Worm (Caenorhabditis elegans) whole organism, young adult: ENCODE results near the gene nse-4.

Experiments
- C06A6.2 ChIP-seq: fragments of 200-800 bp; sonication (Bioruptor generic); conservative IDR thresholded peaks from 2 replicates; pipeline ENCODE4 v1.3.6; 2022; ENCODE audit warnings: missing genetic modification characterization, missing compliant biosample characterization
- C17E4.6 ChIP-seq: fragments of 200-800 bp; sonication (Bioruptor generic); IDR thresholded peaks from 2 replicates; pipeline ENCODE4 v1.3.6; 2022; ENCODE audit warnings: missing genetic modification reagents, missing genetic modification characterization, missing compliant biosample characterization
- K11D2.4 ChIP-seq: fragments of 200-800 bp; sonication (Bioruptor generic); IDR thresholded peaks from 2 replicates; pipeline ENCODE4 v1.3.6; 2022; ENCODE audit warnings: missing genetic modification reagents, missing genetic modification characterization, missing compliant biosample characterization
- K12H6.12 ChIP-seq: fragments of 200-800 bp; sonication (Bioruptor generic); optimal IDR thresholded peaks from 2 replicates; lab custom pipeline; 2018; ENCODE audit warnings: mild to moderate bottlenecking, missing genetic modification characterization, missing compliant biosample characterization
- Y53F4B.3 ChIP-seq: fragments of 200-800 bp; sonication (Bioruptor generic); IDR thresholded peaks from 2 replicates; pipeline ENCODE4 v1.3.6; 2022; ENCODE audit warnings: missing genetic modification reagents, missing genetic modification characterization, missing compliant biosample characterization
- Y56A3A.18 ChIP-seq: fragments of 200-800 bp; sonication (Bioruptor generic); IDR thresholded peaks from 2 replicates; pipeline ENCODE4 v1.3.6; 2022; ENCODE audit warnings: missing genetic modification reagents, missing genetic modification characterization, missing compliant biosample characterization
- Y67H2A.10 ChIP-seq: fragments of 200-800 bp; sonication (Bioruptor generic); conservative IDR thresholded peaks from 2 replicates; pipeline ENCODE4 v1.3.6; 2022; ENCODE audit warnings: missing genetic modification reagents, missing genetic modification characterization, missing compliant biosample characterization
- ZK185.1 ChIP-seq: sonication (generic microtip); optimal IDR thresholded peaks from 2 replicates; lab custom pipeline; 2016; ENCODE audit warnings: mild to moderate bottlenecking, missing genetic modification characterization, missing compliant biosample characterization; ENCODE audit not compliant: poor library complexity, severe bottlenecking
- akir-1 ChIP-seq: fragments of 200-800 bp; sonication (Bioruptor generic); optimal IDR thresholded peaks from 2 replicates; lab custom pipeline; 2018; ENCODE audit warnings: mild to moderate bottlenecking, missing genetic modification characterization, moderate library complexity, missing compliant biosample characterization
- athp-1 ChIP-seq: sonication (generic microtip); optimal IDR thresholded peaks from 2 replicates; lab custom pipeline; 2017; ENCODE audit warnings: mild to moderate bottlenecking, missing genetic modification characterization, missing compliant biosample characterization
- attf-3 ChIP-seq: fragments of 200-800 bp; sonication (Bioruptor generic); conservative IDR thresholded peaks from 2 replicates; pipeline ENCODE4 v1.3.6; 2022; ENCODE audit warnings: missing genetic modification reagents, missing genetic modification characterization, missing compliant biosample characterization
- bed-2 ChIP-seq: fragments of 200-800 bp; sonication (Bioruptor generic); IDR thresholded peaks from 2 replicates; pipeline ENCODE4 v1.3.6; 2022; ENCODE audit warnings: missing genetic modification reagents, missing genetic modification characterization, missing compliant biosample characterization
- cebp-1 ChIP-seq, 2 experiments: fragments of 200-800 bp in 1 of 2; sonication (Bioruptor generic) in 1 of 2; sonication (generic microtip) in 1 of 2; IDR thresholded peaks in 1 of 2; optimal IDR thresholded peaks in 1 of 2; 2 replicates each; pipeline versions ENCODE4 v1.3.6 to Lab custom; 2017 to 2022; ENCODE audit warnings: missing compliant biosample characterization in 2 of 2, missing genetic modification characterization in 2 of 2, mild to moderate bottlenecking in 1 of 2, missing genetic modification reagents in 1 of 2, moderate library complexity in 1 of 2
- cebp-2 ChIP-seq: fragments of 200-800 bp; sonication (Bioruptor generic); IDR thresholded peaks from 2 replicates; pipeline ENCODE4 v1.3.6; 2022; ENCODE audit warnings: missing genetic modification characterization, missing compliant biosample characterization
- ceh-58 ChIP-seq: fragments of 200-800 bp; sonication (Bioruptor generic); IDR thresholded peaks from 2 replicates; pipeline ENCODE4 v1.3.6; 2022; ENCODE audit warnings: missing genetic modification characterization, missing compliant biosample characterization
- ceh-79 ChIP-seq: sonication (generic microtip); optimal IDR thresholded peaks from 2 replicates; lab custom pipeline; 2017; ENCODE audit warnings: mild to moderate bottlenecking, missing genetic modification characterization, missing compliant biosample characterization
- ceh-91 ChIP-seq: fragments of 200-800 bp; sonication (Bioruptor generic); IDR thresholded peaks from 2 replicates; pipeline ENCODE4 v1.3.6; 2022; ENCODE audit warnings: missing genetic modification reagents, missing genetic modification characterization, missing compliant biosample characterization
- egl-44 ChIP-seq: fragments of 200-800 bp; sonication (Bioruptor generic); IDR thresholded peaks from 2 replicates; pipeline ENCODE4 v1.3.6; 2022; ENCODE audit warnings: missing genetic modification reagents, missing genetic modification characterization, missing compliant biosample characterization
- ekl-4 ChIP-seq: fragments of 200-800 bp; sonication (Bioruptor generic); IDR thresholded peaks from 2 replicates; pipeline ENCODE4 v1.3.6; 2022; ENCODE audit warnings: missing genetic modification reagents, missing genetic modification characterization, missing compliant biosample characterization
- him-1 ChIP-seq: sonication (generic microtip); optimal IDR thresholded peaks from 2 replicates; lab custom pipeline; 2016; ENCODE audit warnings: missing genotype, missing genetic modification reagents, missing genetic modification characterization, missing compliant biosample characterization
- hlh-12 ChIP-seq: sonication (generic microtip); optimal IDR thresholded peaks from 2 replicates; lab custom pipeline; 2016; ENCODE audit warnings: missing genetic modification characterization, missing compliant biosample characterization
- hsf-1 ChIP-seq: fragments of 200-800 bp; sonication (Bioruptor generic); IDR thresholded peaks from 2 replicates; pipeline ENCODE4 v1.3.6; 2022; ENCODE audit warnings: missing genetic modification reagents, missing genetic modification characterization, missing compliant biosample characterization
- lag-1 ChIP-seq: fragments of 200-800 bp; sonication (Bioruptor generic); IDR thresholded peaks from 2 replicates; pipeline ENCODE4 v1.3.6; 2022; ENCODE audit warnings: missing genetic modification reagents, missing genetic modification characterization, missing compliant biosample characterization
- let-526 ChIP-seq: fragments of 200-800 bp; sonication (Bioruptor generic); IDR thresholded peaks from 2 replicates; pipeline ENCODE4 v1.3.6; 2022; ENCODE audit warnings: missing genetic modification reagents, missing genetic modification characterization, missing compliant biosample characterization
- lin-35 ChIP-seq, 3 experiments: fragments of 150-350 bp in 2 of 3; sonication (generic microtip) in 1 of 3; optimal IDR thresholded peaks; 2 replicates each; lab custom pipeline; 2014 to 2018; ENCODE audit warnings: missing biosample characterization in 3 of 3, missing genetic modification characterization in 3 of 3, missing genetic modification reagents in 3 of 3
- lin-54 ChIP-seq: fragments of 200-800 bp; sonication (Bioruptor generic); optimal IDR thresholded peaks from 2 replicates; lab custom pipeline; 2018; ENCODE audit warnings: mild to moderate bottlenecking, missing genetic modification characterization, missing compliant biosample characterization
- lir-1 ChIP-seq: fragments of 200-800 bp; sonication (Bioruptor generic); conservative IDR thresholded peaks from 2 replicates; pipeline ENCODE4 v1.3.6; 2022; ENCODE audit warnings: missing genetic modification reagents, missing genetic modification characterization, missing compliant biosample characterization
- madf-10 ChIP-seq: sonication (generic microtip); optimal IDR thresholded peaks from 2 replicates; lab custom pipeline; 2016; ENCODE audit warnings: mild to moderate bottlenecking, missing genetic modification characterization, missing compliant biosample characterization
- madf-3 ChIP-seq: fragments of 200-800 bp; sonication (Bioruptor generic); IDR thresholded peaks from 2 replicates; pipeline ENCODE4 v1.3.6; 2022; ENCODE audit warnings: missing genetic modification reagents, missing genetic modification characterization, missing compliant biosample characterization
- mes-4 ChIP-seq: sonication (generic microtip); optimal IDR thresholded peaks from 2 replicates; lab custom pipeline; 2016; ENCODE audit warnings: missing genotype, missing genetic modification characterization, missing compliant biosample characterization
- mxl-1 ChIP-seq: sonication (generic microtip); optimal IDR thresholded peaks from 2 replicates; lab custom pipeline; 2016; ENCODE audit warnings: missing genetic modification characterization, missing compliant biosample characterization
- nhr-27 ChIP-seq: fragments of 200-800 bp; sonication (Bioruptor generic); optimal IDR thresholded peaks from 2 replicates; lab custom pipeline; 2018; ENCODE audit warnings: mild to moderate bottlenecking, missing genetic modification characterization, moderate library complexity, missing compliant biosample characterization
- rec-8 ChIP-seq, 2 experiments: sonication (generic microtip); optimal IDR thresholded peaks; 2 replicates each; lab custom pipeline; 2016; ENCODE audit warnings: mild to moderate bottlenecking in 2 of 2, missing genetic modification characterization in 2 of 2, missing genetic modification reagents in 2 of 2, missing genotype in 2 of 2, missing biosample characterization in 1 of 2, missing compliant biosample characterization in 1 of 2, moderate library complexity in 1 of 2
- rpc-1 ChIP-seq, 2 experiments: fragments of 150-350 bp in 1 of 2; sonication (generic microtip) in 1 of 2; optimal IDR thresholded peaks; 2 replicates each; lab custom pipeline; 2014 to 2018; ENCODE audit warnings: missing biosample characterization in 1 of 2, missing genetic modification characterization in 1 of 2, missing genetic modification reagents in 1 of 2, missing genotype in 1 of 2
- sea-2 ChIP-seq: fragments of 200-800 bp; sonication (Bioruptor generic); IDR thresholded peaks from 2 replicates; pipeline ENCODE4 v1.3.6; 2022; ENCODE audit warnings: missing genetic modification characterization, missing compliant biosample characterization
- snpc-1.1 ChIP-seq: sonication (generic microtip); optimal IDR thresholded peaks from 2 replicates; lab custom pipeline; 2017; ENCODE audit warnings: missing genetic modification characterization, mild to moderate bottlenecking, missing compliant biosample characterization, antibody characterized with exemption, moderate library complexity, missing genotype, missing genetic modification reagents; ENCODE audit not compliant: insufficient read depth
- sptf-2 ChIP-seq: fragments of 200-800 bp; sonication (Bioruptor generic); optimal IDR thresholded peaks from 2 replicates; lab custom pipeline; 2018; ENCODE audit warnings: mild to moderate bottlenecking, missing genetic modification characterization, missing compliant biosample characterization
- tlf-1 ChIP-seq: fragments of 200-800 bp; sonication (Bioruptor generic); optimal IDR thresholded peaks from 2 replicates; lab custom pipeline; 2018; ENCODE audit warnings: mild to moderate bottlenecking, missing genetic modification characterization, missing compliant biosample characterization
- ztf-18 ChIP-seq: sonication (generic microtip); optimal IDR thresholded peaks from 2 replicates; lab custom pipeline; 2016; ENCODE audit warnings: missing genotype, mild to moderate bottlenecking, missing genetic modification characterization, missing compliant biosample characterization
- ztf-25 ChIP-seq: fragments of 200-800 bp; sonication (Bioruptor generic); IDR thresholded peaks from 2 replicates; pipeline ENCODE4 v1.3.6; 2022; ENCODE audit warnings: missing genetic modification reagents, missing genetic modification characterization, missing compliant biosample characterization
- ztf-26 ChIP-seq: sonication (generic microtip); optimal IDR thresholded peaks from 2 replicates; lab custom pipeline; 2017; ENCODE audit warnings: missing genetic modification characterization, missing compliant biosample characterization
- ztf-28 ChIP-seq: fragments of 200-800 bp; sonication (Bioruptor generic); IDR thresholded peaks from 2 replicates; pipeline ENCODE4 v1.3.6; 2022; ENCODE audit warnings: missing genetic modification reagents, missing genetic modification characterization, missing compliant biosample characterization

The nse-4 gene

DNA sequence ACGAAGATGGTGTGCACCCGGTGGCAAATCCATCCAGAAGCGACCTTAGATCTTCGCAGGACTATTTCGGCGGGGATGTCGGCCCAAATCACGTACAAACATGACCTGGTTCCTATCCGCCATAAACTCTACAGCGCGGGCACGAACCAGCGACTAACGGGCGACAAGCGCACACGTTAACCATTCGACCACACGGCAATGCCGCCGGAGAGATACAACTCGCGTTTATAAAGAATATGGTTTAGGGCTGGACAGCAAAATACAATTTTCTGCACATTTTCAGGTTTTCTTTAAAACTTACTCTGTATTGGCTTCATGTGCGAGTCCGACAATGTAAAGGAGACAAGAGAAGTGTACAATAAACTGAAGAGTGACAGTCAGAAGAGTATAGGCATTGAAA is 6.6 kb upstream of the nse-4 start (continued):
- TF ChIP-seq hlh-12 (tag; lab: Kevin White, UChicago) (peak; percentile 62), ztf-26 (tag; lab: Kevin White, UChicago) (peak; percentile 72), athp-1 (tag; lab: Kevin White, UChicago) (peak; percentile 95), ekl-4 (GFP tag; lab: Robert Waterston, UW) (peak; percentile 85), Y53F4B.3 (no peak), akir-1 (GFP tag; lab: Kevin White, UChicago) (peak; percentile 72), Y56A3A.18 (GFP tag; lab: Robert Waterston, UW) (peak; percentile 90), ZK185.1 (tag; lab: Kevin White, UChicago) (peak; percentile 94), sea-2 (GFP tag; lab: Robert Waterston, UW) (peak; percentile 76; the same call in 1 of the 2 replicates), attf-3 (GFP tag; lab: Robert Waterston, UW) (peak; percentile 72), mxl-1 (peak; percentile 94), nhr-27 (tag; lab: Kevin White, UChicago) (peak; percentile 82), hsf-1 (peak; percentile 82), lin-54 (GFP tag; lab: Kevin White, UChicago) (peak; percentile 83), ceh-58 (GFP tag; lab: Robert Waterston, UW) (peak; percentile 92; the same call in 1 of the 2 replicates), cebp-1 (GFP tag; IDR thresholded peaks at IDR 0.05; lab: Robert Waterston, UW) (no peak), cebp-1 (tag; optimal IDR thresholded peaks at IDR 0.05; lab: Kevin White, UChicago) (peak; percentile 84), ztf-25 (GFP tag; lab: Robert Waterston, UW) (peak; percentile 98), bed-2 (peak; percentile 75), Y67H2A.10 (GFP tag; lab: Robert Waterston, UW) (peak; percentile 69; the same call in 1 of the 2 replicates), C06A6.2 (GFP tag; lab: Robert Waterston, UW) (peak; percentile 46; the same call in 1 of the 2 replicates), him-1 (peak; percentile 72), cebp-2 (GFP tag; lab: Robert Waterston, UW) (peak; percentile 97), let-526 (GFP tag; lab: Robert Waterston, UW) (peak; percentile 29; the same call in 1 of the 2 replicates), rpc-1 (optimal IDR thresholded peaks at IDR 0.05; lab: Kevin White, UChicago) (peak; percentile 75), rpc-1 (tag; optimal IDR thresholded peaks at IDR 0.05; lab: Kevin White, UChicago) (peak; percentile 95), lir-1 (GFP tag; lab: Robert Waterston, UW) (no peak), rec-8 (tag; optimal IDR thresholded peaks at IDR 0.05; lab: Kevin White, UChicago) (peak; percentile 76 to 97), ceh-79 (tag; lab: Kevin White, UChicago) (peak; percentile 99), madf-3 (GFP tag; lab: Robert Waterston, UW) (0 out of 2 replicates have a peak, but pooled peaks have one; percentile 44), K11D2.4 (GFP tag; lab: Robert Waterston, UW) (peak; percentile 72; the same call in 1 of the 2 replicates), mes-4 (peak; percentile 87), lin-35 (GFP tag; optimal IDR thresholded peaks at IDR 0.05; lab: Kevin White, UChicago) (peak in 1 of 3 experiments; percentile 40), ztf-28 (peak; percentile 95), madf-10 (tag; lab: Kevin White, UChicago) (peak; percentile 79), tlf-1 (GFP tag; lab: Kevin White, UChicago) (peak; percentile 80), ceh-91 (GFP tag; lab: Robert Waterston, UW) (peak; percentile 59; the same call in 1 of the 2 replicates), C17E4.6 (GFP tag; lab: Robert Waterston, UW) (peak; percentile 78; the same call in 1 of the 2 replicates), egl-44 (peak; percentile 97), snpc-1.1 (tag; lab: Kevin White, UChicago) (peak; percentile 67), lag-1 (GFP tag; lab: Robert Waterston, UW) (no peak), K12H6.12 (tag; lab: Kevin White, UChicago) (peak; percentile 48), sptf-2 (GFP tag; lab: Kevin White, UChicago) (peak; percentile 97), ztf-18 (tag; lab: Kevin White, UChicago) (peak; percentile 83)
